Worm (Caenorhabditis elegans): Measurements from ENCODE around the gene ttb-1.

- TF ChIP-seq cog-1 (tag; optimal IDR thresholded peaks at IDR 0.05): no peak
- no peak for TF ChIP-seq flt-1 (GFP tag; IDR thresholded peaks at IDR 0.05)
- no peak for TF ChIP-seq ztf-23 (GFP tag; IDR thresholded peaks at IDR 0.05)
- TF ChIP-seq med-1 (GFP tag; optimal IDR thresholded peaks at IDR 0.05; ENCODE audit: insufficient read depth): no peak
- TF ChIP-seq ztf-29 (GFP tag; IDR thresholded peaks at IDR 0.05): no peak
- no peak for TF ChIP-seq tab-1 (GFP tag; IDR thresholded peaks at IDR 0.05)
- TF ChIP-seq T22C8.4 (GFP tag; IDR thresholded peaks at IDR 0.05): no peak
Observed at ce11 chrV:144794-145193, 11.8 kb upstream of the ttb-1 start, which contains the start of gene srh-82.
